Fruit fly (Drosophila melanogaster): Measurements from ENCODE around the gene CG11122.

- TF ChIP-seq rgr (GFP tag; optimal IDR thresholded peaks at IDR 0.05) (no peak), pan (optimal IDR thresholded peaks at IDR 0.05) (no peak), ey (GFP tag; optimal IDR thresholded peaks at IDR 0.05) (no peak), Dif (GFP tag; optimal IDR thresholded peaks at IDR 0.05; ENCODE audit: partially characterized antibody) (no peak), Dfd (GFP tag; optimal IDR thresholded peaks at IDR 0.05) (no peak), br (GFP tag; optimal IDR thresholded peaks at IDR 0.05) (no peak), woc (GFP tag; optimal IDR thresholded peaks at IDR 0.05) (no peak), h (GFP tag; optimal IDR thresholded peaks at IDR 0.05) (no peak), Hr78 (GFP tag; optimal IDR thresholded peaks at IDR 0.05) (no peak), OdsH (GFP tag; optimal IDR thresholded peaks at IDR 0.05) (no peak), CrebA (GFP tag; optimal IDR thresholded peaks at IDR 0.05; ENCODE audit: borderline replicate concordance) (no peak), tai (GFP tag; optimal IDR thresholded peaks at IDR 0.05) (no peak), usp (GFP tag; optimal IDR thresholded peaks at IDR 0.05) (no peak)
Observed at dm6 chrX:11063070-11063469, 61.5 kb downstream of the CG11122 start, which contains the start of gene CG1537.
